Fruit fly (Drosophila melanogaster): ENCODE data around the gene G9a.

G9a gene

dm6 chrX:255369-255768 lies 9.6 kb downstream of the G9a start, which contains the start of gene cin (continued):
- TF ChIP-seq nmo (GFP tag; optimal IDR thresholded peaks at IDR 0.05) (peak; percentile 57), vvl (GFP tag; IDR thresholded peaks at IDR 0.05) (0 out of 2 replicates have a peak, but pooled peaks have one; percentile 36), inv (GFP tag; IDR thresholded peaks at IDR 0.05; ENCODE audit: partially characterized antibody) (no peak), CG15011 (GFP tag; optimal IDR thresholded peaks at IDR 0.05) (no peak), Ets65A (GFP tag) (no peak), Hmx (GFP tag; optimal IDR thresholded peaks at IDR 0.05) (no peak), CG32767 (GFP tag; IDR thresholded peaks at IDR 0.05) (no peak), CG6854 (GFP tag; optimal IDR thresholded peaks at IDR 0.05) (no peak), Sry-δ (GFP tag; optimal IDR thresholded peaks at IDR 0.05) (no peak), chif (GFP tag; optimal IDR thresholded peaks at IDR 0.05) (no peak), lilli (GFP tag; optimal IDR thresholded peaks at IDR 0.05) (peak; percentile 36), ranshi (GFP tag; IDR thresholded peaks at IDR 0.05) (peak; percentile 34; the same call in 1 of the 2 replicates), emc (GFP tag; optimal IDR thresholded peaks at IDR 0.05) (no peak), cad (GFP tag; optimal IDR thresholded peaks at IDR 0.05) (no peak), HHEX (GFP tag; optimal IDR thresholded peaks at IDR 0.05) (no peak), CG14965 (GFP tag; optimal IDR thresholded peaks at IDR 0.05; ENCODE audit: borderline replicate concordance) (no peak), NFAT (GFP tag; IDR thresholded peaks at IDR 0.05) (no peak), CG7839 (tag; optimal IDR thresholded peaks at IDR 0.05) (peak; percentile 64), knrl (GFP tag; IDR thresholded peaks at IDR 0.05; ENCODE audit: partially characterized antibody) (no peak), CG7928 (GFP tag; optimal IDR thresholded peaks at IDR 0.05) (no peak), shn (GFP tag; optimal IDR thresholded peaks at IDR 0.05) (no peak), Drgx (GFP tag; IDR thresholded peaks at IDR 0.05) (0 out of 2 replicates have a peak, but pooled peaks have one; percentile 26), CG31441 (GFP tag; IDR thresholded peaks at IDR 0.05) (no peak), ssp (GFP tag; IDR thresholded peaks at IDR 0.05) (no peak), CG17912 (GFP tag; optimal IDR thresholded peaks at IDR 0.05) (no peak), CG17802 (tag; optimal IDR thresholded peaks at IDR 0.05) (no peak), CG2120 (GFP tag; optimal IDR thresholded peaks at IDR 0.05) (peak; percentile 50), dati (GFP tag; IDR thresholded peaks at IDR 0.05) (no peak), Chrac-16 (GFP tag; optimal IDR thresholded peaks at IDR 0.05) (peak; percentile 15), lab (GFP tag; optimal IDR thresholded peaks at IDR 0.05) (no peak), bsh (GFP tag; optimal IDR thresholded peaks at IDR 0.05) (peak in 1 of 2 experiments; percentile 47), CG10209 (GFP tag; optimal IDR thresholded peaks at IDR 0.05) (peak; percentile 34), CG8944 (GFP tag; optimal IDR thresholded peaks at IDR 0.05) (no peak), CG11093 (GFP tag; IDR thresholded peaks at IDR 0.05) (no peak), CG15601 (tag; optimal IDR thresholded peaks at IDR 0.05) (no peak), gem (tag; optimal IDR thresholded peaks at IDR 0.05) (peak; percentile 73), CG10979 (tag; optimal IDR thresholded peaks at IDR 0.05) (peak; percentile 45), zf30C (GFP tag; optimal IDR thresholded peaks at IDR 0.05) (no peak), CG18764 (GFP tag; optimal IDR thresholded peaks at IDR 0.05) (no peak), CG9727 (GFP tag; optimal IDR thresholded peaks at IDR 0.05) (peak; percentile 53), CG5180 (GFP tag; optimal IDR thresholded peaks at IDR 0.05) (no peak), Dip2 (GFP tag; IDR thresholded peaks at IDR 0.05) (no peak), peb (GFP tag; IDR thresholded peaks at IDR 0.05) (0 out of 2 replicates have a peak, but pooled peaks have one; percentile 13), Ssrp (tag; optimal IDR thresholded peaks at IDR 0.05) (peak; percentile 29), CG9817 (tag; optimal IDR thresholded peaks at IDR 0.05) (no peak), Jarid2 (GFP tag; optimal IDR thresholded peaks at IDR 0.05) (no peak), CG1024 (GFP tag; IDR thresholded peaks at IDR 0.05) (no peak), CG6689 (GFP tag; IDR thresholded peaks at IDR 0.05) (peak; percentile 9; the same call in 1 of the 2 replicates), tgo (GFP tag; IDR thresholded peaks at IDR 0.05) (no peak; the same call in 2 of the 3 replicates), crp (GFP tag; optimal IDR thresholded peaks at IDR 0.05) (no peak), CG9876 (GFP tag; optimal IDR thresholded peaks at IDR 0.05) (no peak)
